Fruit fly (Drosophila melanogaster) whole organism: ENCODE results near the gene CG7059.

Experiments
- CG8478 ChIP-seq: fragments of >200 bp; optimal IDR thresholded peaks from 2 replicates; lab custom pipeline; 2018; ENCODE audit warnings: inconsistent platforms
- EcR ChIP-seq, 2 experiments: fragments of >200 bp; optimal IDR thresholded peaks; 2 replicates each; lab custom pipeline; 2017; ENCODE audit warnings: missing biosample characterization in 2 of 2, missing genetic modification characterization in 2 of 2, missing genetic modification reagents in 2 of 2
- psq ChIP-seq: fragments of >200 bp; optimal IDR thresholded peaks from 2 replicates; lab custom pipeline; 2017

- TF ChIP-seq psq (lab: Kevin White, UChicago), result no peak
- no peak for TF ChIP-seq CG8478 (lab: Kevin White, UChicago)
- no peak for TF ChIP-seq EcR (GFP tag; optimal IDR thresholded peaks at IDR 0.05; lab: Kevin White, UChicago)
Measured at dm6 chr3R:22389614-22390013, at the start of gene CG7059, which contains the start of gene CAH8.
